Fruit fly (Drosophila melanogaster) whole organism, prepupa: ENCODE results near the gene CG34305.

ENCODE experiments used
- CG15336 ChIP-seq: fragments of 200-800 bp; sonication (Bioruptor generic); IDR thresholded peaks from 2 replicates; pipeline ENCODE4 v1.3.6; 2022; ENCODE audit warnings: missing biosample characterization, missing genetic modification characterization
- CG1621 ChIP-seq: fragments of 200-800 bp; sonication (Bioruptor generic); optimal IDR thresholded peaks from 3 replicates; lab custom pipeline; 2018; ENCODE audit warnings: missing biosample characterization, mild to moderate bottlenecking, missing genetic modification characterization
- CG4318 ChIP-seq: fragments of 200-800 bp; sonication (Bioruptor generic); optimal IDR thresholded peaks from 3 replicates; lab custom pipeline; 2017; ENCODE audit warnings: missing biosample characterization, mild to moderate bottlenecking, missing genetic modification characterization
- CG6163 ChIP-seq: fragments of 200-800 bp; sonication (Bioruptor generic); IDR thresholded peaks from 3 replicates; pipeline ENCODE4 v1.3.6; 2022; ENCODE audit warnings: missing biosample characterization, missing genetic modification characterization
- CG8319 ChIP-seq: fragments of 200-800 bp; sonication (Bioruptor generic); optimal IDR thresholded peaks from 3 replicates; lab custom pipeline; 2016; ENCODE audit warnings: missing biosample characterization, missing genetic modification characterization
- CG8632 ChIP-seq: fragments of 200-800 bp; sonication (Bioruptor generic); optimal IDR thresholded peaks from 3 replicates; lab custom pipeline; 2016; ENCODE audit warnings: missing biosample characterization, missing genetic modification characterization
- Eip93F ChIP-seq: fragments of 200-800 bp; sonication (Bioruptor generic); optimal IDR thresholded peaks from 2 replicates; lab custom pipeline; 2016; ENCODE audit warnings: missing biosample characterization, mild to moderate bottlenecking, missing genetic modification characterization
- Lpt ChIP-seq: fragments of 200-800 bp; sonication (Bioruptor generic); optimal IDR thresholded peaks from 3 replicates; lab custom pipeline; 2016; ENCODE audit warnings: missing biosample characterization, missing genetic modification characterization
- acj6 ChIP-seq: fragments of 200-800 bp; sonication (Bioruptor generic); optimal IDR thresholded peaks from 3 replicates; lab custom pipeline; 2016; ENCODE audit warnings: missing biosample characterization, missing genetic modification characterization
- cyc ChIP-seq: fragments of 200-800 bp; sonication (Bioruptor generic); optimal IDR thresholded peaks from 3 replicates; lab custom pipeline; 2016; ENCODE audit warnings: missing biosample characterization, missing genetic modification characterization
- spab ChIP-seq: fragments of 200-800 bp; sonication (Bioruptor generic); optimal IDR thresholded peaks from 2 replicates; lab custom pipeline; 2017; ENCODE audit warnings: missing biosample characterization, mild to moderate bottlenecking, missing genetic modification characterization, missing genetic modification reagents
- svp ChIP-seq: fragments of 200-800 bp; sonication (Bioruptor generic); peaks from one replicate; lab custom pipeline; 2016; ENCODE audit warnings: missing biosample characterization, missing genetic modification characterization

The CG34305 gene

DNA sequence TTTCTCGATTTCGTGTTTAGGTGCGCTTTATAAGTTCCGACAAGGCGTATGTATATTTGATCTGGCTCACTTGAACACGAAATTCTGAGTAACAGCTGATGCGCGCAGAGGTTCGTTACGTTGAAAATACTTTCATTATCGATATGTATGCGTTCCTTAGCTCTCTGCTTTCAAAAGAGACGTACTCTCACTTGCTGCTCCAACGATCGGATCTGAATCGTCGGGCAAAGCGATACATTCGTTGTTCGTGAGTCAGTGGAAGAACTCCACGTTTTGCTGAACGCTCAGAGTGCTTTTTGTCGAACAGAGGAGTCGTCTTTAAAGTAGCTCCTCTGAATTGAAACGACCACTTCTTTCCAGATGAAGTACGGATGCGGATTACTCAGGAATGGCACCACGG lies 45.9 kb downstream of the CG34305 start, which contains the start of gene beta-Man (continued):
- peak; percentile 9 for TF ChIP-seq Lpt (GFP tag; lab: Kevin White, UChicago)
- TF ChIP-seq spab, result no peak
- no peak for TF ChIP-seq acj6 (GFP tag; lab: Kevin White, UChicago)
- TF ChIP-seq CG8319 (GFP tag; lab: Kevin White, UChicago), result no peak
- TF ChIP-seq CG15336 (GFP tag; lab: Robert Waterston, UW), result no peak
- no peak for TF ChIP-seq CG8632
- TF ChIP-seq cyc (GFP tag; lab: Kevin White, UChicago), result no peak
- no peak for TF ChIP-seq CG4318 (GFP tag; lab: Kevin White, UChicago)
- no peak for TF ChIP-seq Eip93F
- TF ChIP-seq svp (GFP tag; lab: Kevin White, UChicago), result no peak
- no peak for TF ChIP-seq CG6163 (GFP tag; lab: Robert Waterston, UW)
- peak; percentile 67 for TF ChIP-seq CG1621 (tag; lab: Kevin White, UChicago)
